Worm (Caenorhabditis elegans): Measurements from ENCODE around the gene pab-2.
A peak's percentile ranks its signal among the peaks of the same experiment; 100 is the strongest.

The pab-2 gene

DNA sequence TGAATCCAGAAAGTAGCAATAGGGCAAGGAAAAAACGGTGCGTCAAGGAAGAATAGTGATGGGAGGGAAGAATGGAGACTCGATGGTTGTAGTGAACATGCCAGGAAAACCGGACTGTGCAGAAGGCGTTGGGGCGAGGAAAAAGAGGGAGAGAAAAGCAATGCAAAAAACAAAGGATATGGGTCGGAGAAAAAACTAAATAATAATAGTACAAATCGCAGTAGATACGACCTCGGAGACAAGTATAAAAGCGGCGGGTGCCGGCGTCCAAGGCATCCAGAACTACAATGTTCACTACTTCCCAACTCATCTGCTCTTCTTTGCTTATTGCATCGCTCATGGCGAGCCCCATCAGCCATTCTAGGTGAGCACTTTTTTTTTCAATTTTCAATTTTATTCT is 9.5 kb upstream of the pab-2 start, which contains the start of gene R01E6.5:
TSS of gene R01E6.5 (plus strand) at position 301 of the 400 bp plus-strand sequence.
- TF ChIP-seq unc-120 (tag; optimal IDR thresholded peaks at IDR 0.05; ENCODE audit: poor library complexity, severe bottlenecking) (no peak), mep-1 (tag; optimal IDR thresholded peaks at IDR 0.05) (no peak), ceh-43 (GFP tag; optimal IDR thresholded peaks at IDR 0.05) (no peak), M03D4.4 (tag; optimal IDR thresholded peaks at IDR 0.05) (no peak), bed-3 (GFP tag; optimal IDR thresholded peaks at IDR 0.05) (no peak), blmp-1 (tag; optimal IDR thresholded peaks at IDR 0.05) (no peak), unc-62 (GFP tag; optimal IDR thresholded peaks at IDR 0.05) (no peak), mab-5 (tag; optimal IDR thresholded peaks at IDR 0.05) (no peak), nhr-237 (tag; optimal IDR thresholded peaks at IDR 0.05) (no peak), lsy-2 (tag; optimal IDR thresholded peaks at IDR 0.05) (no peak), nhr-28 (tag; optimal IDR thresholded peaks at IDR 0.05) (no peak), nhr-12 (tag; optimal IDR thresholded peaks at IDR 0.05) (no peak), sem-2 (GFP tag; optimal IDR thresholded peaks at IDR 0.05) (no peak), sptf-1 (tag; optimal IDR thresholded peaks at IDR 0.05) (no peak), ztf-11 (tag; optimal IDR thresholded peaks at IDR 0.05) (no peak), pha-4 (tag; optimal IDR thresholded peaks at IDR 0.05) (no peak), hlh-1 (tag; optimal IDR thresholded peaks at IDR 0.05) (no peak), elt-1 (tag; optimal IDR thresholded peaks at IDR 0.05; ENCODE audit: borderline replicate concordance, insufficient read depth) (no peak), nhr-2 (tag; optimal IDR thresholded peaks at IDR 0.05) (no peak), nhr-76 (tag; optimal IDR thresholded peaks at IDR 0.05) (no peak)

DNA sequence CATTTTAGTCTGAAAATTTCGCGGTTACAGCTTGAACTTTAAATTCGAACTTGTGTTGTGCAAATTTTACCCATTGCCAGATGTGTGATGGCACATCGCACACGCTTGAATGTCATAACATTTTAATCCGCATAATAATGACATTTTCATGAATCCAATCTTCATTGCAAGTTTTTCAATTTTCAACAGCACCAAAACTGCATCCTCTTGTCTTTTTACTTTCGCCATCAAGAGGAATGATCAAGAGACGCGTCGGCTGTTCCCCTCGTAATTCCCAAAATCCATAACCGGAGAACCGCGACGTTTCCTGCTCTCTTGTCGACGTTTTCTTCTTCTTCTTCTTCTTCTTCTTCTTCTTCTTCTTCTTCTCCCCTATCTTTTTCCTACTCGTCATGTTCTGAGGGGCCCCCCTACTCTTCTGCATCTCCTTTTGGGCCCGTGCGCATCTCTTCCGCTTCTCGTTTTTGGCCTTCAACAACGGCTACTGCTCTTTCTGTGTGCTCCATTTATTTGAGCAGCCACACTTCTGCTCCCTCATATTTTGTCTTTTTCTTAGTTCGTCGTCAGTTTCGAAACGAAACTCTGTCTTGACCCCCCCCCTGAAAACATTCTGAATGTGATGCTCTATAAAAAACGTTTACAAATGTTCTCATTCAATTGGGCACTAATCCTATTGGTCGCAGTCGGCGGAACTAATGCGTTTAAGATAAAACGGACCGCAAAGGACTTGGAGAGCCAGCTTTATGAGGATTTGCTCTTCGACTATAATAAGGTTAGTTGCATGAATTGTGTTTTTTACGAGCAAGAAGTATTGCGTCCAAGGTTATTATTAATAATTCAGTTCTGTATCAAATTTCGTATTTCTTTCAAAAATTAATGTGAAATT is 5.5 kb upstream of the pab-2 start, which contains the start of gene acr-12:
TSS of gene acr-12 (plus strand) at position 430 of the 886 bp plus-strand sequence.
- TF ChIP-seq cnd-1 (tag; optimal IDR thresholded peaks at IDR 0.05) (no peak), M03D4.4 (tag; optimal IDR thresholded peaks at IDR 0.05) (no peak), lin-13 (tag; optimal IDR thresholded peaks at IDR 0.05) (no peak), ces-1 (GFP tag; optimal IDR thresholded peaks at IDR 0.05) (peak; percentile 97), drap-1 (GFP tag; optimal IDR thresholded peaks at IDR 0.05) (no peak), mab-5 (tag; optimal IDR thresholded peaks at IDR 0.05) (no peak), nhr-12 (tag; optimal IDR thresholded peaks at IDR 0.05) (no peak), elt-1 (tag; optimal IDR thresholded peaks at IDR 0.05; ENCODE audit: borderline replicate concordance, insufficient read depth) (no peak), elt-3 (tag; optimal IDR thresholded peaks at IDR 0.05) (no peak), mls-2 (tag; optimal IDR thresholded peaks at IDR 0.05) (peak; percentile 27), lin-32 (GFP tag; optimal IDR thresholded peaks at IDR 0.05) (no peak), ztf-11 (tag; optimal IDR thresholded peaks at IDR 0.05) (no peak), nhr-2 (tag; optimal IDR thresholded peaks at IDR 0.05) (no peak), nhr-237 (tag; optimal IDR thresholded peaks at IDR 0.05) (no peak), unc-39 (tag; optimal IDR thresholded peaks at IDR 0.05) (no peak), ceh-83 (GFP tag; optimal IDR thresholded peaks at IDR 0.05) (no peak), snpc-4 (tag; optimal IDR thresholded peaks at IDR 0.05) (no peak)

DNA sequence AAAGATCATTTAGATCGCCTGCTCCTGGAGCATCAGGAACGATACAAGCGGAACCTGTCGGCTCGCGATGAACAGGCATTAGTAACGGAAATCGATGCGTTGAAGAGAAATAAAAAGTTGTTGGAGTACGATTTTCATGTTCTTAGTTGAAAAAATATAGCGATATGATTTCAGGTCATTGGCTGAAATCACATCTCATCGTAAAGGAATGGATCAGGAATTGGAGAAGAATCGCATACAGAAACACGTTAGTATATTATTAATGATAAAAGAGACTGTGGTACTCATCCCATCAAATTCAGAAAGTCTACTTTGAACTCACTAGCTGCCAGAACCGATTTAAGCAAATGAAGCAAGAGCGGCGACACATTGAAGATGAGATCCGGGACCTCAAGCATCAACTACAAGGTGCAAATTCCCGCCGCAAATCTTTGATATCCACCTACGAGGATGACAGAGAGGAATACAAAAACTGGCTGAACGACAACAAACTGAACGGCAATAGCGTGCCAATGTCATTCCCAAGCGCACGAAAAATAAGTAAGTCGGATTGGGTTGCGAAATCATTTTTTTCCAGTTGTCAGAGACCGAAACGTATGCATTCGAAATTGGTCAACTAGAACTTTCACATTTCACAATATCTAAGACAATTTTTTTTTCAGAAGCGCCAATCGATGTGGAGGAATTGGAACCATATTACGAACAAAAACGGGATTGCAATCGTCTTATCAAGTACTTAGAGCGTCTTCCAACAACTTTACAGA is 3.0 kb upstream of the pab-2 start:
- TF ChIP-seq ztf-11 (tag; optimal IDR thresholded peaks at IDR 0.05), result no peak
- no peak for TF ChIP-seq cnd-1 (tag; optimal IDR thresholded peaks at IDR 0.05)
- TF ChIP-seq unc-39 (tag; optimal IDR thresholded peaks at IDR 0.05), result no peak
- no peak for TF ChIP-seq sptf-1 (tag; optimal IDR thresholded peaks at IDR 0.05)
- TF ChIP-seq mab-5 (tag; optimal IDR thresholded peaks at IDR 0.05), result no peak
- TF ChIP-seq zip-8 (tag; optimal IDR thresholded peaks at IDR 0.05), result no peak
- TF ChIP-seq nhr-237 (tag; optimal IDR thresholded peaks at IDR 0.05), result no peak
- TF ChIP-seq ces-1 (GFP tag; optimal IDR thresholded peaks at IDR 0.05), result no peak
- no peak for TF ChIP-seq unc-62 (GFP tag; optimal IDR thresholded peaks at IDR 0.05)
- no peak for TF ChIP-seq nhr-12 (tag; optimal IDR thresholded peaks at IDR 0.05)
- no peak for TF ChIP-seq drap-1 (GFP tag; optimal IDR thresholded peaks at IDR 0.05)
- TF ChIP-seq lin-13 (tag; optimal IDR thresholded peaks at IDR 0.05), result no peak
- TF ChIP-seq mls-2 (tag; optimal IDR thresholded peaks at IDR 0.05), result no peak
- TF ChIP-seq nhr-2 (tag; optimal IDR thresholded peaks at IDR 0.05), result no peak
- no peak for TF ChIP-seq bed-3 (GFP tag; optimal IDR thresholded peaks at IDR 0.05)
